Fruit fly (Drosophila melanogaster) whole organism, larva: Measurements from ENCODE around the gene Jhbp12.
A peak's percentile ranks its signal among the peaks of the same experiment; 100 is the strongest.

ENCODE experiments used
- noc ChIP-seq: fragments of 200-800 bp; sonication (Bioruptor generic); optimal IDR thresholded peaks from 3 replicates; lab custom pipeline; 2019; ENCODE audit warnings: missing biosample characterization, mild to moderate bottlenecking, missing genetic modification characterization, moderate library complexity

The Jhbp12 gene

dm6 chr3R:24524426-24524974 lies at the start of gene Jhbp12:
Gene Jhbp12 (plus strand): TSS chr3R:24524794.
- no peak for TF ChIP-seq noc (tag; lab: Kevin White, UChicago)

DNA sequence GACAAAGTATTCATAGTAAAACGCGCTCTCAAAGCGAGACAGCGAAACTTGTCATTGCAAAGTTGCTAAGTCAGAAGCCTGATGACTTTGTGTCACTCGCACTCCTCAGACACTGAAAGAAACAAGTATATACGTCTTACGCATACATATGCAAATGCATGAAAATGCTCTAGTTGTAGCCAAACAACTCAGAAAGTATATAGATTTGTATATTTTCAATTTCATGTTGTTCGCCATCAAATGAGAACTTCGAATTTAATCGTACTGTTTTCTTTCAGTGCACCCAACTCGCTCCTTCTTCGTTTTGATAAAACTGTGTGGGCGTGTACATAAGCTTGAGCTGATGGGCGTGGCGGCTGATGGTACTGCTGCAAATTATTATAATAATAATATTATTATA lies 43.6 kb upstream of the Jhbp12 start:
- no peak for TF ChIP-seq noc (tag; lab: Kevin White, UChicago)

DNA sequence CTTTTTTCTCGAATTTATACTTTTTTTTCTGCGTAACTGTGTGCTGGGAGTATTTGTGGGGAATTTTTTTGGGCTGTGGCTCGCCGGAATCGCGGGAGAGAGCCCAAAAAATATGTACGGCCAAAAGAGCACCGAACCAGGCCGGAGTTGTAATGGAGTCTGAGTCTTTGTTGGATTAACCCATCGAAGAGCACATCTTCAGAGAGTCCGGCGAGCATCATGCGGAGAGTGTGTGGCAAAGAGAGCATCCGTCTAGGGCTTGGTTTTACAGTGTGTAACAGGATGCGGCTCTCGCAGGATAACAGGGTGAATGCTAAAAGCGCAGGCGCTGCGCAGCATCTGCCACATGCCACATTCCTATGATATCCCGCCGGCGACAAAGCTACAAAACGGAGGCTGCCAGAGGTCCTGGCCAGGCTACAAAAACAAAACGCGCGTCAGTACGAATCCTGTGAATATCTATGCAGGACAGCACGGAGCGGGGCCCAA lies 39.6 kb upstream of the Jhbp12 start, which contains the start of gene nAChRalpha2:
Gene nAChRalpha2, plus strand, starts transcription at position 439 of the 489 bp plus-strand sequence.
- no peak for TF ChIP-seq noc (tag; lab: Kevin White, UChicago)

- no peak for TF ChIP-seq noc (tag; lab: Kevin White, UChicago)
These were observed 28.5 kb upstream of the Jhbp12 start for dm6 chr3R:24496084-24496483.

dm6 chr3R:24503627-24504026 lies 21.0 kb upstream of the Jhbp12 start:
- no peak for TF ChIP-seq noc (tag; lab: Kevin White, UChicago)

dm6 chr3R:24514652-24515328 lies 9.8 kb upstream of the Jhbp12 start, which contains the start of the genes nAChRbeta2 and DZIP1:
Gene nAChRbeta2 (minus strand): TSS chr3R:24515106.
Gene DZIP1 (plus strand): TSS chr3R:24515278.
- TF ChIP-seq noc (tag; lab: Kevin White, UChicago) = no peak

dm6 chr3R:24518150-24518580 lies 6.4 kb upstream of the Jhbp12 start, which contains the start of gene Pp1alpha-96A:
Gene Pp1alpha-96A (plus strand): TSS chr3R:24518270.
- no peak for TF ChIP-seq noc (tag; lab: Kevin White, UChicago)

dm6 chr3R:24521313-24521712 lies 3.3 kb upstream of the Jhbp12 start:
- TF ChIP-seq noc (tag; lab: Kevin White, UChicago) = no peak

dm6 chr3R:24523578-24523977 lies 1.0 kb upstream of the Jhbp12 start, which contains the start of gene CG13622:
Gene CG13622 (minus strand): TSS chr3R:24523678.
- no peak for TF ChIP-seq noc (tag; lab: Kevin White, UChicago)

DNA sequence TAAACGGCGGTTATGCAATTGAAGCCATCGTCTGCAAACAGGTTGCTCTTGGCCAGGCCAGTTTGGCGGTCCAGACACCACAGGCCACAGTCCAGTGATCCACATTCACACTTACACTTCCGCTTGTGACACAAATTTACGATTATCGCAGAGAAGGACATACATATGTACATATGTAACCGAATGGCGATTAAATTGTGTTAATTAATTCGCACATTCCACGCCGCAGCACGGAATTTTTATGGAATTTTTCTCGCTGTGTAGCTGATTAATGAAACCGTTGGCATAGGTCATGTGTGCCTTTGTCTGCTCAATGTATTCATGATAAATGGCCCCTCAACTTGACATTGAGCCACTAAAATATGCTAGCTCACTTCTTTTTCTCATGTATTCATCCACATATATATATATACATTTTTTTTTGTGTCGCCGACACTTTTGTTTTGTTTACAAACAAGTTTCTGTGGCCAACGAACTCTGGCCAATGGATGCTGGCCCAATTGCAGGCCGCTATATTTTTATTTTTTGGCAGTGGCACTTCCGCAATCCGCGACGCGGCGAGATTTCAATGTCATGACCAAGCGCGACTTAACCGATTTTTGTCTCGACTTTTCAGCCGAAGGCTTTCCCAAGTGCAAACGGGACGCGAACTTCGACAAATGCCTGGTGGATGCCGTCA lies 1.5 kb downstream of the Jhbp12 start:
- TF ChIP-seq noc (tag; lab: Kevin White, UChicago) = no peak

- TF ChIP-seq noc (tag; lab: Kevin White, UChicago) = no peak
These were observed 3.3 kb downstream of the Jhbp12 start, which contains the start of gene CG6607 for dm6 chr3R:24527845-24528244. Gene CG6607 (plus strand): TSS chr3R:24528047.

DNA sequence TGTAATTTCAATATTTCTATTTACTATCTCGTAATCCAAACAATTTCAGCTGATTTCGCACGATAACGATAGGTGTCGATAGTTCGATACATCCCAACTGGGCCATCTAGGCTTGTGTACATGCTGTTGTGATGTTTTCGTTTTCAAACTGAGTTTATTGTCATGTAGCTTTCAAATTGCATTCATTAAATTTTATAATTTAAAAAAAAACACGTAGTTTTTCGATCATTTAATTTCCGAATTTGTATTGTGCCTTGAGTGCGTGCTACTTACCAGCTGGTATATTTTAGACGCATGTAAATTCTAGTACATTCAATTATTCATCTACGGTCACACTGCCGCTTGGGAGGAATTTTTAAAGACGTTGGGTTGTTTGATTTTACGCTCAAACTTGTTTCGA lies 5.7 kb downstream of the Jhbp12 start, which contains the start of the genes CG13623 and ana1:
Gene CG13623, minus strand, starts transcription at position 231 of the 400 bp plus-strand sequence.
Gene ana1, plus strand, starts transcription at position 249 of the 400 bp plus-strand sequence.
- TF ChIP-seq noc (tag; lab: Kevin White, UChicago) = no peak

- TF ChIP-seq noc (tag; lab: Kevin White, UChicago) = peak; percentile 83
These were observed 18.6 kb downstream of the Jhbp12 start for dm6 chr3R:24543033-24543675.

dm6 chr3R:24543676-24544277 lies 19.2 kb downstream of the Jhbp12 start, which contains the start of gene Cftr:
Gene Cftr (minus strand): TSS chr3R:24543914.
- peak; percentile 58 for TF ChIP-seq noc (tag; lab: Kevin White, UChicago)

- TF ChIP-seq noc (tag; lab: Kevin White, UChicago) = no peak
These were observed 19.8 kb downstream of the Jhbp12 start, which contains the start of gene Esyt2 for dm6 chr3R:24544388-24544787. Gene Esyt2 (plus strand): TSS chr3R:24544719.
